Worm (Caenorhabditis elegans): ENCODE results near the gene Y77E11A.16.

The Y77E11A.16 gene

DNA sequence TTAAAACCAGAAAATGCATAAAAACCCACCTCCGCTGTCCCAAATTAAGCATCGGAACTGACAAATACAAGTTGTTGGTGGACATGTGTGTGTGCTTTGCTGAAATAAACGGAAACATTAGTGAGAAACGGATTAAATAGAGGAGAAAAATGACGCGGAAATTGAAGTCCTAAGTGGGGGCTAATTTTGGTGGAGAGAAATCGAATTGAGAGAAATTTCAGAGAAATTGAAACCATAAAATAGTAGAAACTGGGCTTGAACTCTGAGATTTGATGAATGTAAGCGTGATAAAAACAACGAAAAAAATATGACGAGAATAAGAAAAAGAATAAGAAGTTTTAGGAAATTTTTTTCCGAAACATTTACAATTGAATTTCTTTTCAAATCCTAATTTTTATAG lies 10.2 kb upstream of the Y77E11A.16 start, which contains the start of gene Y77E11A.12:
Y77E11A.12 (minus strand) TSS at position 101 of the 400 bp plus-strand sequence.
- TF ChIP-seq ceh-63 (GFP tag; optimal IDR thresholded peaks at IDR 0.05) (peak; percentile 31), skn-1 (tag; optimal IDR thresholded peaks at IDR 0.05) (no peak), pag-3 (tag; optimal IDR thresholded peaks at IDR 0.05; ENCODE audit: borderline replicate concordance, insufficient read depth) (no peak), lsy-2 (tag; optimal IDR thresholded peaks at IDR 0.05) (no peak), swsn-7 (tag; optimal IDR thresholded peaks at IDR 0.05) (no peak), snpc-4 (tag; optimal IDR thresholded peaks at IDR 0.05) (no peak), sup-37 (GFP tag; optimal IDR thresholded peaks at IDR 0.05) (no peak), snu-23 (GFP tag; optimal IDR thresholded peaks at IDR 0.05) (no peak), lin-14 (GFP tag; optimal IDR thresholded peaks at IDR 0.05) (peak; percentile 3), blmp-1 (tag; optimal IDR thresholded peaks at IDR 0.05) (no peak), unc-86 (tag; optimal IDR thresholded peaks at IDR 0.05) (no peak), efl-1 (optimal IDR thresholded peaks at IDR 0.05) (no peak), efl-1 (GFP tag; optimal IDR thresholded peaks at IDR 0.05 in 1 of 2) (peak in 1 of 2 experiments; percentile 21), sox-4 (tag; optimal IDR thresholded peaks at IDR 0.05) (no peak), nhr-71 (tag; optimal IDR thresholded peaks at IDR 0.05) (no peak), nhr-20 (tag; optimal IDR thresholded peaks at IDR 0.05) (no peak), nhr-237 (tag; optimal IDR thresholded peaks at IDR 0.05) (no peak), nhr-28 (tag; optimal IDR thresholded peaks at IDR 0.05) (no peak)

DNA sequence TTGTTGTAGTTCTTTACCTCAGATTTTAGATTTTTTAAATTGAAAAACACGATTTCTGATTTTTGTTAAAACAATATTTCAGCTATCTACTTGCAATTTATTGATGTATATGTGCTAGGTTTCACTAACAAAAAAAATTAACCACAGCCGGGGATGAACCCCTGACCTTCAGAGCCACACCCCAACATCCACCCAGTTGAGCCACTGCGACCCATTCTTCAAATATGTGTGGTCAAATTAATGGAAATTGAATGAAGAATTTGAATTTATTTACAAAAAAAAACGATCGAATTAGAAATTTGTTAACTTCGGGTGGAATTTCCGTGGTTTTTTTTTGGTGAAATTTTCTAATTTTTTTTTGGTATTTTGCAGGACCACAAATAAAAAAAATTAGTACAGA lies 6.6 kb upstream of the Y77E11A.16 start:
- TF ChIP-seq sptf-1 (tag; optimal IDR thresholded peaks at IDR 0.05): no peak
- TF ChIP-seq fkh-8 (tag; optimal IDR thresholded peaks at IDR 0.05): no peak
- TF ChIP-seq lin-13 (GFP tag; optimal IDR thresholded peaks at IDR 0.05): no peak
- TF ChIP-seq grh-1 (GFP tag; IDR thresholded peaks at IDR 0.05): no peak
- no peak for TF ChIP-seq rnt-1 (tag; optimal IDR thresholded peaks at IDR 0.05)
- TF ChIP-seq zip-4 (GFP tag; optimal IDR thresholded peaks at IDR 0.05): no peak
- no peak for TF ChIP-seq dsc-1 (tag; optimal IDR thresholded peaks at IDR 0.05)
- no peak for TF ChIP-seq aha-1 (tag; optimal IDR thresholded peaks at IDR 0.05)
- TF ChIP-seq unc-130 (tag; optimal IDR thresholded peaks at IDR 0.05): no peak
- TF ChIP-seq ets-5 (GFP tag; IDR thresholded peaks at IDR 0.05): no peak
- no peak for TF ChIP-seq mab-9 (GFP tag; IDR thresholded peaks at IDR 0.05)
- no peak for TF ChIP-seq fos-1 (tag; optimal IDR thresholded peaks at IDR 0.05)
- TF ChIP-seq elt-2 (tag; optimal IDR thresholded peaks at IDR 0.05): no peak

- TF ChIP-seq irx-1 (tag; optimal IDR thresholded peaks at IDR 0.05) (peak; percentile 78), mep-1 (tag; optimal IDR thresholded peaks at IDR 0.05) (peak; percentile 84), nhr-47 (tag; optimal IDR thresholded peaks at IDR 0.05) (peak; percentile 83), ztf-4 (tag; optimal IDR thresholded peaks at IDR 0.05) (no peak), snpc-4 (tag; optimal IDR thresholded peaks at IDR 0.05) (peak; percentile 38), fos-1 (tag; optimal IDR thresholded peaks at IDR 0.05) (no peak), nhr-28 (tag; optimal IDR thresholded peaks at IDR 0.05) (no peak), lir-3 (tag; optimal IDR thresholded peaks at IDR 0.05; ENCODE audit: poor library complexity) (no peak), nhr-11 (tag; optimal IDR thresholded peaks at IDR 0.05) (no peak), unc-86 (tag; optimal IDR thresholded peaks at IDR 0.05) (peak; percentile 36), ztf-11 (tag; optimal IDR thresholded peaks at IDR 0.05) (no peak), fkh-4 (tag; optimal IDR thresholded peaks at IDR 0.05; ENCODE audit: borderline replicate concordance) (no peak), xbp-1 (tag; optimal IDR thresholded peaks at IDR 0.05) (peak; percentile 67), unc-30 (tag; optimal IDR thresholded peaks at IDR 0.05) (no peak), lin-13 (GFP tag; optimal IDR thresholded peaks at IDR 0.05) (peak; percentile 55), unc-98 (GFP tag; IDR thresholded peaks at IDR 0.05) (no peak), dpl-1 (GFP tag; optimal IDR thresholded peaks at IDR 0.05) (peak; percentile 62 to 78 (median 78)), hpl-2 (GFP tag; optimal IDR thresholded peaks at IDR 0.05) (peak; percentile 39), ets-5 (GFP tag; IDR thresholded peaks at IDR 0.05) (no peak), nhr-71 (tag; optimal IDR thresholded peaks at IDR 0.05) (peak; percentile 75), C16A3.4 (tag; optimal IDR thresholded peaks at IDR 0.05) (peak; percentile 52), nhr-76 (tag; optimal IDR thresholded peaks at IDR 0.05) (no peak), rnt-1 (tag; optimal IDR thresholded peaks at IDR 0.05) (no peak), unc-130 (tag; optimal IDR thresholded peaks at IDR 0.05) (peak; percentile 39), C04F5.9 (tag; optimal IDR thresholded peaks at IDR 0.05) (no peak), tbx-2 (tag; optimal IDR thresholded peaks at IDR 0.05) (peak; percentile 54), elt-2 (tag; optimal IDR thresholded peaks at IDR 0.05) (no peak), aly-2 (tag; optimal IDR thresholded peaks at IDR 0.05) (peak; percentile 12)
Measured at ce11 chrIV:1496017-1496678, 10.9 kb downstream of the Y77E11A.16 start, which contains the start of gene npp-20. Gene npp-20 (minus strand): TSS chrIV:1496022.
